Worm (Caenorhabditis elegans) whole organism, young adult: ENCODE results near the gene tomm-22.

ENCODE experiments used
- K12H6.12 ChIP-seq: fragments of 200-800 bp; sonication (Bioruptor generic); optimal IDR thresholded peaks from 2 replicates; lab custom pipeline; 2018; ENCODE audit warnings: mild to moderate bottlenecking, missing genetic modification characterization, missing compliant biosample characterization
- ceh-40 ChIP-seq: fragments of 200-800 bp; sonication (Bioruptor generic); IDR thresholded peaks from 2 replicates; pipeline ENCODE4 v1.3.6; 2022; ENCODE audit warnings: missing genetic modification characterization, missing compliant biosample characterization
- ceh-58 ChIP-seq: fragments of 200-800 bp; sonication (Bioruptor generic); IDR thresholded peaks from 2 replicates; pipeline ENCODE4 v1.3.6; 2022; ENCODE audit warnings: missing genetic modification characterization, missing compliant biosample characterization
- chd-7 ChIP-seq: sonication (generic microtip); optimal IDR thresholded peaks from 2 replicates; lab custom pipeline; 2016; ENCODE audit warnings: mild to moderate bottlenecking, missing genetic modification characterization, moderate library complexity, missing compliant biosample characterization
- hmg-20 ChIP-seq: fragments of 200-800 bp; sonication (Bioruptor generic); IDR thresholded peaks from 2 replicates; pipeline ENCODE4 v1.3.6; 2022; ENCODE audit warnings: missing genetic modification reagents, missing genetic modification characterization, missing compliant biosample characterization
- mes-4 ChIP-seq: sonication (generic microtip); optimal IDR thresholded peaks from 2 replicates; lab custom pipeline; 2016; ENCODE audit warnings: missing genotype, missing genetic modification characterization, missing compliant biosample characterization
- nhr-179 ChIP-seq: sonication (generic microtip); optimal IDR thresholded peaks from 2 replicates; lab custom pipeline; 2016; ENCODE audit warnings: mild to moderate bottlenecking, missing genetic modification characterization, missing compliant biosample characterization
- unc-62 ChIP-seq: fragments of 150-350 bp; optimal IDR thresholded peaks from 2 replicates; lab custom pipeline; 2014; ENCODE audit warnings: missing biosample characterization, missing genetic modification reagents, missing genetic modification characterization
- ztf-25 ChIP-seq: fragments of 200-800 bp; sonication (Bioruptor generic); IDR thresholded peaks from 2 replicates; pipeline ENCODE4 v1.3.6; 2022; ENCODE audit warnings: missing genetic modification reagents, missing genetic modification characterization, missing compliant biosample characterization

- no peak for TF ChIP-seq K12H6.12 (tag; lab: Kevin White, UChicago)
- no peak for TF ChIP-seq unc-62 (GFP tag; lab: Kevin White, UChicago)
- no peak for TF ChIP-seq nhr-179
- TF ChIP-seq hmg-20: no peak
- no peak for TF ChIP-seq ceh-40 (GFP tag; lab: Robert Waterston, UW)
- no peak for TF ChIP-seq ceh-58 (GFP tag; lab: Robert Waterston, UW)
- TF ChIP-seq mes-4: no peak
- TF ChIP-seq ztf-25 (GFP tag; lab: Robert Waterston, UW): no peak
- TF ChIP-seq chd-7: no peak
These were observed 3.0 kb downstream of the tomm-22 start, which contains the start of gene nfyb-1 for ce11 chrII:467265-467664.
